Worm (Caenorhabditis elegans) whole organism, L2 larva: Measurements from ENCODE around the gene grsp-3.

Source experiments
- C34F6.9 ChIP-seq: fragments of 150-350 bp; optimal IDR thresholded peaks from 2 replicates; lab custom pipeline; 2014; ENCODE audit warnings: missing biosample characterization, missing genetic modification characterization
- F13H6.1 ChIP-seq: sonication (generic microtip); optimal IDR thresholded peaks from 2 replicates; lab custom pipeline; 2016; ENCODE audit warnings: missing genetic modification characterization, missing compliant biosample characterization
- R02D3.7 ChIP-seq: fragments of 150-350 bp; optimal IDR thresholded peaks from 2 replicates; lab custom pipeline; 2014; ENCODE audit warnings: missing biosample characterization, missing genetic modification characterization
- Y55F3AM.14 ChIP-seq: fragments of 200-800 bp; sonication (Bioruptor generic); optimal IDR thresholded peaks from 2 replicates; lab custom pipeline; 2018; ENCODE audit warnings: mild to moderate bottlenecking, missing genetic modification characterization, missing compliant biosample characterization
- ZK546.5 ChIP-seq: sonication (generic microtip); optimal IDR thresholded peaks from 2 replicates; lab custom pipeline; 2017; ENCODE audit warnings: missing biosample characterization, missing genetic modification characterization
- aly-2 ChIP-seq: fragments of 150-350 bp; optimal IDR thresholded peaks from 2 replicates; lab custom pipeline; 2014; ENCODE audit warnings: missing biosample characterization, missing genetic modification characterization
- ama-1 ChIP-seq: fragments of 150-350 bp; optimal IDR thresholded peaks from 2 replicates; lab custom pipeline; 2018; ENCODE audit warnings: inconsistent platforms
- blmp-1 ChIP-seq: sonication (generic microtip); optimal IDR thresholded peaks from 2 replicates; lab custom pipeline; 2017; ENCODE audit warnings: missing genetic modification characterization, mild to moderate bottlenecking, missing compliant biosample characterization, antibody characterized with exemption, moderate library complexity; ENCODE audit not compliant: insufficient read depth
- ceh-16 ChIP-seq: fragments of 150-350 bp; optimal IDR thresholded peaks from 2 replicates; lab custom pipeline; 2014; ENCODE audit warnings: missing biosample characterization, missing genetic modification characterization
- ceh-82 ChIP-seq: fragments of 150-350 bp; optimal IDR thresholded peaks from 2 replicates; lab custom pipeline; 2014; ENCODE audit warnings: missing biosample characterization, missing genetic modification characterization
- crh-2 ChIP-seq: sonication (generic microtip); optimal IDR thresholded peaks from 2 replicates; lab custom pipeline; 2017; ENCODE audit warnings: missing biosample characterization, missing genetic modification characterization
- dmd-4 ChIP-seq: sonication (generic microtip); optimal IDR thresholded peaks from 2 replicates; lab custom pipeline; 2017; ENCODE audit warnings: missing biosample characterization, missing genetic modification characterization
- egl-27 ChIP-seq: sonication (generic microtip); optimal IDR thresholded peaks from 3 replicates; lab custom pipeline; 2017; ENCODE audit warnings: missing biosample characterization, missing genetic modification reagents, missing genetic modification characterization
- elt-1 ChIP-seq: fragments of 150-350 bp; optimal IDR thresholded peaks from 2 replicates; lab custom pipeline; 2014; ENCODE audit warnings: missing biosample characterization, missing genetic modification characterization
- fos-1 ChIP-seq: fragments of 150-350 bp; optimal IDR thresholded peaks from 2 replicates; lab custom pipeline; 2014; ENCODE audit warnings: missing biosample characterization, missing genetic modification characterization
- gmeb-1 ChIP-seq: fragments of 150-350 bp; optimal IDR thresholded peaks from 2 replicates; lab custom pipeline; 2014; ENCODE audit warnings: missing biosample characterization, missing genetic modification characterization
- lin-11 ChIP-seq: fragments of 150-350 bp; sonication (generic microtip); optimal IDR thresholded peaks from 2 replicates; lab custom pipeline; 2014; ENCODE audit warnings: missing biosample characterization, missing genetic modification characterization, inconsistent platforms, mixed read lengths
- lin-13 ChIP-seq: fragments of 150-350 bp; optimal IDR thresholded peaks from 2 replicates; lab custom pipeline; 2014; ENCODE audit warnings: missing biosample characterization, missing genetic modification reagents, missing genetic modification characterization
- lin-39 ChIP-seq: fragments of 150-350 bp; optimal IDR thresholded peaks from 2 replicates; lab custom pipeline; 2014; ENCODE audit warnings: missing biosample characterization, missing genetic modification reagents, missing genetic modification characterization
- lsy-2 ChIP-seq, 2 experiments: fragments of 150-350 bp in 1 of 2; sonication (generic microtip) in 1 of 2; optimal IDR thresholded peaks; 2 replicates each; lab custom pipeline; 2014 to 2017; ENCODE audit warnings: missing biosample characterization in 2 of 2, missing genetic modification characterization in 2 of 2
- mab-5 ChIP-seq: fragments of 150-350 bp; optimal IDR thresholded peaks from 2 replicates; lab custom pipeline; 2014; ENCODE audit warnings: missing biosample characterization, missing genetic modification characterization
- mbf-1 ChIP-seq: sonication (generic microtip); optimal IDR thresholded peaks from 2 replicates; lab custom pipeline; 2017; ENCODE audit warnings: missing biosample characterization, missing genetic modification characterization
- mdl-1 ChIP-seq, 2 experiments: fragments of 150-350 bp in 1 of 2; sonication (generic microtip) in 1 of 2; optimal IDR thresholded peaks; 2 replicates each; lab custom pipeline; 2017; ENCODE audit warnings: missing biosample characterization in 2 of 2, missing genetic modification characterization in 2 of 2
- nhr-10 ChIP-seq: sonication (generic microtip); optimal IDR thresholded peaks from 2 replicates; lab custom pipeline; 2017; ENCODE audit warnings: missing biosample characterization, missing genetic modification characterization
- nhr-11 ChIP-seq: fragments of 150-350 bp; optimal IDR thresholded peaks from 2 replicates; lab custom pipeline; 2014; ENCODE audit warnings: missing biosample characterization, missing genetic modification characterization
- nhr-129 ChIP-seq: fragments of 150-350 bp; optimal IDR thresholded peaks from 2 replicates; lab custom pipeline; 2014; ENCODE audit warnings: missing biosample characterization, missing genetic modification characterization
- nhr-21 ChIP-seq: fragments of 150-350 bp; optimal IDR thresholded peaks from 2 replicates; lab custom pipeline; 2014; ENCODE audit warnings: missing biosample characterization, missing genetic modification characterization
- nhr-237 ChIP-seq: fragments of 150-350 bp; optimal IDR thresholded peaks from 2 replicates; lab custom pipeline; 2014; ENCODE audit warnings: missing biosample characterization, missing genetic modification characterization
- nhr-25 ChIP-seq: fragments of 150-350 bp; sonication (generic microtip); optimal IDR thresholded peaks from 3 replicates; lab custom pipeline; 2014; ENCODE audit warnings: missing biosample characterization, missing genetic modification characterization
- nhr-6 ChIP-seq: fragments of 150-350 bp; optimal IDR thresholded peaks from 2 replicates; lab custom pipeline; 2014; ENCODE audit warnings: missing biosample characterization, missing genetic modification characterization
- peb-1 ChIP-seq: fragments of 150-350 bp; optimal IDR thresholded peaks from 2 replicates; lab custom pipeline; 2014; ENCODE audit warnings: missing biosample characterization, missing genetic modification characterization
- sem-4 ChIP-seq: fragments of 150-350 bp; optimal IDR thresholded peaks from 2 replicates; lab custom pipeline; 2014; ENCODE audit warnings: missing biosample characterization, missing genetic modification reagents, missing genetic modification characterization
- skn-1 ChIP-seq: sonication (generic microtip); optimal IDR thresholded peaks from 2 replicates; lab custom pipeline; 2017; ENCODE audit warnings: missing biosample characterization, missing genetic modification characterization
- sma-3 ChIP-seq: sonication (generic microtip); optimal IDR thresholded peaks from 2 replicates; lab custom pipeline; 2016; ENCODE audit warnings: missing genetic modification reagents, missing genetic modification characterization, missing compliant biosample characterization
- sma-9 ChIP-seq, 2 experiments: fragments of 150-350 bp in 1 of 2; sonication (generic microtip) in 1 of 2; optimal IDR thresholded peaks; 2 replicates each; lab custom pipeline; 2014 to 2016; ENCODE audit warnings: missing genetic modification characterization in 2 of 2, mild to moderate bottlenecking in 1 of 2, missing biosample characterization in 1 of 2, missing compliant biosample characterization in 1 of 2, missing genetic modification reagents in 1 of 2, moderate library complexity in 1 of 2
- snpc-4 ChIP-seq: fragments of 150-350 bp; optimal IDR thresholded peaks from 2 replicates; lab custom pipeline; 2014; ENCODE audit warnings: missing biosample characterization, missing genetic modification characterization
- unc-39 ChIP-seq: fragments of 150-350 bp; optimal IDR thresholded peaks from 2 replicates; lab custom pipeline; 2014; ENCODE audit warnings: missing biosample characterization, missing genetic modification characterization
- unc-55 ChIP-seq: fragments of 150-350 bp; sonication (generic microtip); optimal IDR thresholded peaks from 3 replicates; lab custom pipeline; 2014; ENCODE audit warnings: missing biosample characterization, missing genetic modification reagents, missing genetic modification characterization
- unc-62 ChIP-seq: fragments of 150-350 bp; optimal IDR thresholded peaks from 2 replicates; lab custom pipeline; 2014; ENCODE audit warnings: missing biosample characterization, missing genetic modification reagents, missing genetic modification characterization
- zag-1 ChIP-seq: fragments of 150-350 bp; optimal IDR thresholded peaks from 2 replicates; lab custom pipeline; 2014; ENCODE audit warnings: missing biosample characterization, missing genetic modification characterization
- ztf-1 ChIP-seq: fragments of 200-800 bp; sonication (Bioruptor generic); conservative IDR thresholded peaks from 2 replicates; pipeline ENCODE4 v1.3.6; 2022; ENCODE audit warnings: missing genetic modification characterization, missing compliant biosample characterization
- ztf-4 ChIP-seq: fragments of 150-350 bp; optimal IDR thresholded peaks from 2 replicates; lab custom pipeline; 2014; ENCODE audit warnings: missing biosample characterization, missing genetic modification characterization

Gene grsp-3

ce11 chrIV:7094216-7094758 is 37.4 kb downstream of the grsp-3 start, which contains the start of gene deb-1:
Gene deb-1, minus strand, starts transcription at chrIV:7094266.
- TF ChIP-seq crh-2 (tag; lab: Kevin White, UChicago) (peak; percentile 76), fos-1 (peak; percentile 44), mdl-1 (tag; optimal IDR thresholded peaks at IDR 0.05; lab: Kevin White, UChicago) (no peak), mab-5 (tag; lab: Kevin White, UChicago) (no peak)

ce11 chrIV:7084632-7085160 is 47.0 kb downstream of the grsp-3 start, which contains the start of gene rps-4:
Gene rps-4, minus strand, starts transcription at chrIV:7084682.
- TF ChIP-seq unc-55 (GFP tag; lab: Kevin White, UChicago), result peak; percentile 92
- peak; percentile 88 for TF ChIP-seq sma-3 (GFP tag; lab: Kevin White, UChicago)
- TF ChIP-seq aly-2, result no peak
- peak; percentile 79 for TF ChIP-seq sem-4 (tag; lab: Kevin White, UChicago)
- TF ChIP-seq nhr-10 (tag; lab: Kevin White, UChicago), result peak; percentile 23
- TF ChIP-seq dmd-4 (tag; lab: Kevin White, UChicago), result no peak
- TF ChIP-seq lin-39 (tag; lab: Kevin White, UChicago), result no peak
- TF ChIP-seq ztf-4, result peak; percentile 41
- TF ChIP-seq skn-1 (tag; lab: Kevin White, UChicago), result peak; percentile 17
- TF ChIP-seq mbf-1 (tag; lab: Kevin White, UChicago), result no peak
- no peak for TF ChIP-seq ceh-82
- TF ChIP-seq ama-1 (lab: Kevin White, UChicago), result peak; percentile 71
- peak; percentile 43 for TF ChIP-seq blmp-1 (tag; lab: Kevin White, UChicago)
- no peak for TF ChIP-seq unc-62 (GFP tag; lab: Kevin White, UChicago)
- peak; percentile 90 for TF ChIP-seq gmeb-1
- no peak for TF ChIP-seq ztf-1
- TF ChIP-seq mdl-1 (tag; optimal IDR thresholded peaks at IDR 0.05; lab: Kevin White, UChicago), result peak in 1 of 2 experiments; percentile 49
- peak; percentile 95 for TF ChIP-seq C34F6.9 (tag; lab: Kevin White, UChicago)
- peak; percentile 59 for TF ChIP-seq zag-1
- peak; percentile 79 for TF ChIP-seq F13H6.1 (tag; lab: Kevin White, UChicago)
- TF ChIP-seq egl-27 (tag; lab: Kevin White, UChicago), result peak; percentile 63
- TF ChIP-seq nhr-237 (tag; lab: Kevin White, UChicago), result no peak
- no peak for TF ChIP-seq nhr-11
- peak; percentile 82 for TF ChIP-seq nhr-21 (tag; lab: Kevin White, UChicago)
- TF ChIP-seq crh-2 (tag; lab: Kevin White, UChicago), result peak; percentile 92
- no peak for TF ChIP-seq elt-1 (tag; lab: Kevin White, UChicago)
- TF ChIP-seq ceh-16, result peak; percentile 16
- TF ChIP-seq nhr-129 (tag; lab: Kevin White, UChicago), result peak; percentile 84
- TF ChIP-seq nhr-6 (tag; lab: Kevin White, UChicago), result peak; percentile 66
- TF ChIP-seq lin-11 (tag; lab: Kevin White, UChicago), result peak; percentile 87
- no peak for TF ChIP-seq unc-39 (tag; lab: Kevin White, UChicago)
- TF ChIP-seq nhr-25, result peak; percentile 93
- peak; percentile 78 for TF ChIP-seq snpc-4 (tag; lab: Kevin White, UChicago)
- peak; percentile 79 for TF ChIP-seq mab-5 (tag; lab: Kevin White, UChicago)
- TF ChIP-seq ZK546.5 (tag; lab: Kevin White, UChicago), result peak; percentile 35
- TF ChIP-seq lsy-2 (tag; optimal IDR thresholded peaks at IDR 0.05; lab: Kevin White, UChicago), result peak; percentile 78 to 95
- TF ChIP-seq R02D3.7, result peak; percentile 36
- TF ChIP-seq fos-1, result peak; percentile 85
- TF ChIP-seq lin-13 (GFP tag; lab: Kevin White, UChicago), result peak; percentile 90
- peak; percentile 75 for TF ChIP-seq sma-9 (GFP tag; optimal IDR thresholded peaks at IDR 0.05; lab: Kevin White, UChicago)
- no peak for TF ChIP-seq sma-9 (tag; optimal IDR thresholded peaks at IDR 0.05; lab: Kevin White, UChicago)
- TF ChIP-seq peb-1 (tag; lab: Kevin White, UChicago), result no peak
- TF ChIP-seq Y55F3AM.14 (GFP tag; lab: Kevin White, UChicago), result no peak
